Worm (Caenorhabditis elegans) whole organism, early embryonic: ENCODE measurements around the gene mam-6.

Experiments used
- B0310.2 ChIP-seq: sonication (generic microtip); optimal IDR thresholded peaks from 2 replicates; lab custom pipeline; 2016; ENCODE audit warnings: mild to moderate bottlenecking, missing genetic modification characterization, missing compliant biosample characterization
- F13C5.2 ChIP-seq: sonication (generic microtip); optimal IDR thresholded peaks from 2 replicates; lab custom pipeline; 2017; ENCODE audit warnings: mild to moderate bottlenecking, missing genetic modification characterization, inconsistent platforms, missing compliant biosample characterization
- aly-1 ChIP-seq: sonication (generic microtip); optimal IDR thresholded peaks from 2 replicates; lab custom pipeline; 2016; ENCODE audit warnings: missing genetic modification characterization, missing compliant biosample characterization
- ama-1 ChIP-seq: fragments of 150-350 bp; optimal IDR thresholded peaks from 2 replicates; lab custom pipeline; 2014
- ceh-13 ChIP-seq: fragments of 200-800 bp; sonication (Bioruptor generic); optimal IDR thresholded peaks from 2 replicates; lab custom pipeline; 2018; ENCODE audit warnings: mild to moderate bottlenecking, missing genetic modification characterization, missing compliant biosample characterization
- ceh-36 ChIP-seq: sonication (generic microtip); optimal IDR thresholded peaks from 2 replicates; lab custom pipeline; 2016; ENCODE audit warnings: missing genetic modification characterization, inconsistent platforms, missing compliant biosample characterization
- ets-7 ChIP-seq: sonication (generic microtip); optimal IDR thresholded peaks from 2 replicates; lab custom pipeline; 2016; ENCODE audit warnings: missing genotype, missing genetic modification characterization, missing compliant biosample characterization
- flt-1 ChIP-seq: fragments of 200-800 bp; sonication (Bioruptor generic); IDR thresholded peaks from 2 replicates; pipeline ENCODE4 v1.3.6; 2022; ENCODE audit warnings: missing genetic modification characterization, missing compliant biosample characterization
- hmbx-1 ChIP-seq: sonication (generic microtip); optimal IDR thresholded peaks from 2 replicates; lab custom pipeline; 2016; ENCODE audit warnings: mild to moderate bottlenecking, missing genetic modification characterization, missing compliant biosample characterization
- hmg-4 ChIP-seq: fragments of 200-800 bp; sonication (Bioruptor generic); optimal IDR thresholded peaks from 2 replicates; lab custom pipeline; 2018; ENCODE audit warnings: mild to moderate bottlenecking, missing genetic modification characterization, missing compliant biosample characterization
- hnd-1 ChIP-seq: sonication (generic microtip); optimal IDR thresholded peaks from 2 replicates; lab custom pipeline; 2016; ENCODE audit warnings: missing genetic modification characterization, missing compliant biosample characterization
- pes-1 ChIP-seq: fragments of 200-800 bp; sonication (Bioruptor generic); IDR thresholded peaks from 2 replicates; pipeline ENCODE4 v1.3.6; 2022; ENCODE audit warnings: missing genetic modification reagents, missing genetic modification characterization, missing compliant biosample characterization
- scrt-1 ChIP-seq: fragments of 200-800 bp; sonication (Bioruptor generic); IDR thresholded peaks from 2 replicates; pipeline ENCODE4 v1.3.6; 2022; ENCODE audit warnings: missing genetic modification characterization, missing compliant biosample characterization
- sea-1 ChIP-seq: fragments of 200-800 bp; sonication (Bioruptor generic); conservative IDR thresholded peaks from 2 replicates; pipeline ENCODE4 v1.3.6; 2022; ENCODE audit warnings: missing genetic modification characterization, missing compliant biosample characterization
- tbx-11 ChIP-seq: fragments of 200-800 bp; sonication (Bioruptor generic); IDR thresholded peaks from 2 replicates; pipeline ENCODE4 v1.3.6; 2022; ENCODE audit warnings: missing genetic modification characterization, missing compliant biosample characterization
- tbx-37 ChIP-seq: fragments of 200-800 bp; sonication (Bioruptor generic); conservative IDR thresholded peaks from 2 replicates; pipeline ENCODE4 v1.3.6; 2022; ENCODE audit warnings: missing genetic modification reagents, missing genetic modification characterization, missing compliant biosample characterization
- tra-4 ChIP-seq: sonication (generic microtip); optimal IDR thresholded peaks from 2 replicates; lab custom pipeline; 2017; ENCODE audit warnings: missing genetic modification characterization, missing compliant biosample characterization

The mam-6 gene

ce11 chrX:15073479-15073878 lies 4.3 kb upstream of the mam-6 start:
- no peak for TF ChIP-seq F13C5.2 (tag; lab: Kevin White, UChicago)
- TF ChIP-seq ets-7 (tag; lab: Kevin White, UChicago), result no peak
- no peak for TF ChIP-seq hmbx-1 (tag; lab: Kevin White, UChicago)
- TF ChIP-seq tbx-11 (GFP tag; lab: Robert Waterston, UW), result no peak
- no peak for TF ChIP-seq aly-1 (tag; lab: Kevin White, UChicago)
- TF ChIP-seq ama-1, result no peak
- no peak for TF ChIP-seq hnd-1 (tag; lab: Kevin White, UChicago)
- no peak for TF ChIP-seq flt-1 (GFP tag; lab: Robert Waterston, UW)
- TF ChIP-seq hmg-4 (GFP tag; lab: Kevin White, UChicago), result no peak
- TF ChIP-seq pes-1 (GFP tag; lab: Robert Waterston, UW), result no peak
- no peak for TF ChIP-seq ceh-13 (GFP tag; lab: Kevin White, UChicago)
- TF ChIP-seq B0310.2 (tag; lab: Kevin White, UChicago), result no peak
- no peak for TF ChIP-seq sea-1
- TF ChIP-seq ceh-36 (tag; lab: Kevin White, UChicago), result no peak
- TF ChIP-seq scrt-1 (GFP tag; lab: Robert Waterston, UW), result no peak
- TF ChIP-seq tbx-37, result no peak
- no peak for TF ChIP-seq tra-4 (tag; lab: Kevin White, UChicago)

- TF ChIP-seq tbx-37 (no peak), ceh-36 (tag; lab: Kevin White, UChicago) (no peak), tra-4 (tag; lab: Kevin White, UChicago) (no peak), B0310.2 (tag; lab: Kevin White, UChicago) (no peak), sea-1 (no peak), hmbx-1 (tag; lab: Kevin White, UChicago) (no peak), hmg-4 (GFP tag; lab: Kevin White, UChicago) (no peak), tbx-11 (GFP tag; lab: Robert Waterston, UW) (no peak)
These were observed 3.7 kb upstream of the mam-6 start for ce11 chrX:15072877-15073276.

ce11 chrX:15070137-15070536 lies 995 bp upstream of the mam-6 start:
- TF ChIP-seq pes-1 (GFP tag; lab: Robert Waterston, UW), result no peak

- TF ChIP-seq scrt-1 (GFP tag; lab: Robert Waterston, UW), result no peak
- no peak for TF ChIP-seq hnd-1 (tag; lab: Kevin White, UChicago)
- TF ChIP-seq F13C5.2 (tag; lab: Kevin White, UChicago), result no peak
- no peak for TF ChIP-seq tbx-11 (GFP tag; lab: Robert Waterston, UW)
- TF ChIP-seq sea-1, result no peak
- no peak for TF ChIP-seq flt-1 (GFP tag; lab: Robert Waterston, UW)
- no peak for TF ChIP-seq ceh-13 (GFP tag; lab: Kevin White, UChicago)
- TF ChIP-seq B0310.2 (tag; lab: Kevin White, UChicago), result no peak
These were observed 8.8 kb downstream of the mam-6 start, which contains the start of gene fbxa-96 for ce11 chrX:15060303-15060702. TSS of gene fbxa-96 (minus strand) at chrX:15060403.

ce11 chrX:15057900-15058299 lies 11.2 kb downstream of the mam-6 start:
- TF ChIP-seq ama-1 (no peak), scrt-1 (GFP tag; lab: Robert Waterston, UW) (no peak), F13C5.2 (tag; lab: Kevin White, UChicago) (no peak), hmbx-1 (tag; lab: Kevin White, UChicago) (no peak), tbx-37 (no peak), ets-7 (tag; lab: Kevin White, UChicago) (no peak), B0310.2 (tag; lab: Kevin White, UChicago) (no peak), tbx-11 (GFP tag; lab: Robert Waterston, UW) (no peak), pes-1 (GFP tag; lab: Robert Waterston, UW) (no peak), ceh-36 (tag; lab: Kevin White, UChicago) (no peak), hmg-4 (GFP tag; lab: Kevin White, UChicago) (no peak)

ce11 chrX:15056737-15057136 lies 12.4 kb downstream of the mam-6 start, which contains the start of gene H03G16.5:
TSS of gene H03G16.5 (minus strand) at chrX:15056837.
- TF ChIP-seq aly-1 (tag; lab: Kevin White, UChicago), result no peak
- no peak for TF ChIP-seq ets-7 (tag; lab: Kevin White, UChicago)
- TF ChIP-seq sea-1, result no peak
- TF ChIP-seq tra-4 (tag; lab: Kevin White, UChicago), result no peak
- TF ChIP-seq hmg-4 (GFP tag; lab: Kevin White, UChicago), result no peak
- TF ChIP-seq scrt-1 (GFP tag; lab: Robert Waterston, UW), result no peak
- no peak for TF ChIP-seq F13C5.2 (tag; lab: Kevin White, UChicago)
- TF ChIP-seq B0310.2 (tag; lab: Kevin White, UChicago), result no peak
- no peak for TF ChIP-seq ceh-36 (tag; lab: Kevin White, UChicago)
- TF ChIP-seq tbx-11 (GFP tag; lab: Robert Waterston, UW), result no peak
- no peak for TF ChIP-seq tbx-37
- TF ChIP-seq pes-1 (GFP tag; lab: Robert Waterston, UW), result no peak
- no peak for TF ChIP-seq ama-1
- TF ChIP-seq hmbx-1 (tag; lab: Kevin White, UChicago), result no peak
- TF ChIP-seq ceh-13 (GFP tag; lab: Kevin White, UChicago), result no peak
- TF ChIP-seq flt-1 (GFP tag; lab: Robert Waterston, UW), result no peak
- no peak for TF ChIP-seq hnd-1 (tag; lab: Kevin White, UChicago)

ce11 chrX:15055914-15056313 lies 13.2 kb downstream of the mam-6 start, which contains the start of gene H03G16.7:
TSS of gene H03G16.7 (minus strand) at chrX:15056014.
- no peak for TF ChIP-seq ama-1
- no peak for TF ChIP-seq flt-1 (GFP tag; lab: Robert Waterston, UW)
- TF ChIP-seq hmg-4 (GFP tag; lab: Kevin White, UChicago), result no peak
- no peak for TF ChIP-seq aly-1 (tag; lab: Kevin White, UChicago)
- no peak for TF ChIP-seq F13C5.2 (tag; lab: Kevin White, UChicago)
- TF ChIP-seq tbx-11 (GFP tag; lab: Robert Waterston, UW), result no peak
- no peak for TF ChIP-seq tbx-37
- TF ChIP-seq pes-1 (GFP tag; lab: Robert Waterston, UW), result no peak
- no peak for TF ChIP-seq hnd-1 (tag; lab: Kevin White, UChicago)
- TF ChIP-seq ceh-36 (tag; lab: Kevin White, UChicago), result no peak
- no peak for TF ChIP-seq ets-7 (tag; lab: Kevin White, UChicago)
- TF ChIP-seq B0310.2 (tag; lab: Kevin White, UChicago), result no peak
